Worm (Caenorhabditis elegans): ENCODE measurements around the gene ace-1.

DNA sequence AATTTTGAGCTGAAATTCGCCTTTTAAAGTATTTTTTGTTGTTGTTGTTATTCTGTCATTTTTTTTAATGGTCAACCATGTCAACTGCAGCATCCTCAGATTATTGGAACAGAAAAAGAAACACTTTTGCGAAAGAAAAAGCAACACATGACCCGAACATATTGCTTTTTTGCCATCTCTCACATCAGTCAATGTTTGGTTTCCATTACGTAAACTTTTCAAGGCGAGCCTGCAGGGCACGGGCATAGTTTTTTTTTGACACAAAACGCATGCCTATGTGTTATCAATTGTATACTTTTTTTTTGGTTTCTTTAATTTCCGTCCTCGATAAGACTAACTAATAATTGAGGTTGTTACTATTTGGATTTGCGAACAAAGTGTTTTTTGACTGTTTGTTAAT is 29.7 kb upstream of the ace-1 start:
- TF ChIP-seq lir-1 (GFP tag; conservative IDR thresholded peaks at IDR 0.05) (no peak), xnd-1 (tag; optimal IDR thresholded peaks at IDR 0.05) (no peak), ceh-58 (GFP tag; IDR thresholded peaks at IDR 0.05) (no peak), tbx-9 (tag; optimal IDR thresholded peaks at IDR 0.05; ENCODE audit: borderline replicate concordance) (no peak), tbp1 (GFP tag; optimal IDR thresholded peaks at IDR 0.05) (no peak), nfya-1 (tag; optimal IDR thresholded peaks at IDR 0.05; ENCODE audit: borderline replicate concordance, insufficient read depth) (no peak), unc-62 (GFP tag; optimal IDR thresholded peaks at IDR 0.05) (no peak)

Measured in whole organism, young adult.